Worm (Caenorhabditis elegans): ENCODE measurements around the gene R13H9.6.

Gene R13H9.6

ce11 chrIV:5086961-5087326, 18.5 kb upstream of the R13H9.6 start (continued):
- TF ChIP-seq F49E8.2 (tag; optimal IDR thresholded peaks at IDR 0.05; ENCODE audit: borderline replicate concordance) (no peak), saeg-2 (GFP tag; IDR thresholded peaks at IDR 0.05) (0 out of 2 replicates have a peak, but pooled peaks have one; percentile 14), Y48G9A.11 (GFP tag; IDR thresholded peaks at IDR 0.05) (no peak), hif-1 (tag; optimal IDR thresholded peaks at IDR 0.05) (no peak), arid-1 (GFP tag; conservative IDR thresholded peaks at IDR 0.05) (no peak; the same call in 1 of the 2 replicates), fos-1 (tag; optimal IDR thresholded peaks at IDR 0.05) (no peak), zfp-3 (GFP tag; conservative IDR thresholded peaks at IDR 0.05) (0 out of 2 replicates have a peak, but pooled peaks have one; percentile 50), ceh-62 (tag; optimal IDR thresholded peaks at IDR 0.05) (no peak), Y5F2A.4 (GFP tag; optimal IDR thresholded peaks at IDR 0.05) (no peak)

ce11 chrIV:5086243-5086960, 18.0 kb upstream of the R13H9.6 start:
- TF ChIP-seq pha-4 (GFP tag; IDR thresholded peaks at IDR 0.05) (peak; percentile 35; the same call in 1 of the 2 replicates), pha-4 (tag; optimal IDR thresholded peaks at IDR 0.05) (no peak), lim-7 (GFP tag; IDR thresholded peaks at IDR 0.05) (0 out of 2 replicates have a peak, but pooled peaks have one; percentile 30), dve-1 (tag; optimal IDR thresholded peaks at IDR 0.05; ENCODE audit: insufficient read depth) (peak; percentile 29), zag-1 (tag; optimal IDR thresholded peaks at IDR 0.05) (no peak), mep-1 (tag; optimal IDR thresholded peaks at IDR 0.05) (peak; percentile 40), aly-2 (tag; optimal IDR thresholded peaks at IDR 0.05) (no peak), tra-1 (GFP tag; IDR thresholded peaks at IDR 0.05) (no peak), snpc-4 (tag; optimal IDR thresholded peaks at IDR 0.05) (no peak), madf-9 (GFP tag; conservative IDR thresholded peaks at IDR 0.05) (no peak), ZK546.5 (tag; optimal IDR thresholded peaks at IDR 0.05) (no peak), nhr-76 (tag; optimal IDR thresholded peaks at IDR 0.05) (no peak), lin-38 (GFP tag; IDR thresholded peaks at IDR 0.05) (no peak; the same call in 1 of the 2 replicates), lsy-2 (tag; optimal IDR thresholded peaks at IDR 0.05) (peak in 1 of 2 experiments; percentile 7), zfp-3 (GFP tag; conservative IDR thresholded peaks at IDR 0.05) (no peak), pqm-1 (tag; optimal IDR thresholded peaks at IDR 0.05) (no peak), saeg-2 (GFP tag; IDR thresholded peaks at IDR 0.05) (0 out of 2 replicates have a peak, but pooled peaks have one; percentile 8), F37D6.2 (tag; optimal IDR thresholded peaks at IDR 0.05) (no peak), unc-62 (GFP tag; optimal IDR thresholded peaks at IDR 0.05 in 1 of 2) (peak in 1 of 2 experiments; percentile 51), unc-62 (tag; optimal IDR thresholded peaks at IDR 0.05) (no peak), nhr-77 (tag; optimal IDR thresholded peaks at IDR 0.05) (peak; percentile 6), ztf-11 (tag; optimal IDR thresholded peaks at IDR 0.05) (no peak), daf-8 (GFP tag; IDR thresholded peaks at IDR 0.05) (no peak), F49E8.2 (tag; optimal IDR thresholded peaks at IDR 0.05; ENCODE audit: borderline replicate concordance) (no peak), php-3 (GFP tag; IDR thresholded peaks at IDR 0.05) (no peak), nhr-6 (tag; optimal IDR thresholded peaks at IDR 0.05) (no peak), dmd-6 (GFP tag; IDR thresholded peaks at IDR 0.05) (no peak; the same call in 1 of the 2 replicates), duxl-1 (tag; optimal IDR thresholded peaks at IDR 0.05; ENCODE audit: poor library complexity) (peak; percentile 16), lin-29 (GFP tag; IDR thresholded peaks at IDR 0.05) (no peak), lin-1 (GFP tag; IDR thresholded peaks at IDR 0.05) (no peak), madf-5 (GFP tag; IDR thresholded peaks at IDR 0.05) (no peak), attf-4 (tag; optimal IDR thresholded peaks at IDR 0.05) (no peak), skn-1 (tag; optimal IDR thresholded peaks at IDR 0.05) (no peak), tag-97 (GFP tag; IDR thresholded peaks at IDR 0.05) (no peak), daf-16 (GFP tag; optimal IDR thresholded peaks at IDR 0.05) (no peak), daf-16 (tag; optimal IDR thresholded peaks at IDR 0.05) (no peak), mdt-29 (GFP tag; IDR thresholded peaks at IDR 0.05) (no peak), D1046.2 (GFP tag; IDR thresholded peaks at IDR 0.05) (no peak), spr-1 (tag; optimal IDR thresholded peaks at IDR 0.05) (no peak), ceh-62 (tag; optimal IDR thresholded peaks at IDR 0.05) (no peak), nhr-28 (tag; optimal IDR thresholded peaks at IDR 0.05) (no peak), T26A8.4 (GFP tag; IDR thresholded peaks at IDR 0.05) (0 out of 2 replicates have a peak, but pooled peaks have one; percentile 39), zip-11 (GFP tag; IDR thresholded peaks at IDR 0.05) (no peak), dmd-9 (GFP tag; IDR thresholded peaks at IDR 0.05) (no peak)
